Worm (Caenorhabditis elegans) whole organism, L1 larva: ENCODE results near the gene Y1A5A.1.

Experiments used
- aly-2 ChIP-seq: fragments of 150-350 bp; optimal IDR thresholded peaks from 2 replicates; lab custom pipeline; 2014; ENCODE audit warnings: missing biosample characterization, missing genetic modification characterization
- lsy-2 ChIP-seq, 2 experiments: fragments of 150-350 bp; optimal IDR thresholded peaks; 2 replicates each; lab custom pipeline; 2014; ENCODE audit warnings: missing biosample characterization in 2 of 2, missing genetic modification characterization in 2 of 2
- nhr-11 ChIP-seq: fragments of 150-350 bp; optimal IDR thresholded peaks from 2 replicates; lab custom pipeline; 2014; ENCODE audit warnings: missing biosample characterization, missing genetic modification characterization
- nhr-237 ChIP-seq: fragments of 150-350 bp; optimal IDR thresholded peaks from 2 replicates; lab custom pipeline; 2014; ENCODE audit warnings: missing biosample characterization, missing genetic modification characterization
- nhr-77 ChIP-seq: fragments of 150-350 bp; optimal IDR thresholded peaks from 2 replicates; lab custom pipeline; 2014; ENCODE audit warnings: missing biosample characterization, missing genetic modification characterization
- nhr-84 ChIP-seq: sonication (generic microtip); optimal IDR thresholded peaks from 2 replicates; lab custom pipeline; 2017; ENCODE audit warnings: missing biosample characterization, missing genetic modification characterization
- zag-1 ChIP-seq: fragments of 150-350 bp; optimal IDR thresholded peaks from 2 replicates; lab custom pipeline; 2014; ENCODE audit warnings: missing biosample characterization, missing genetic modification characterization

- TF ChIP-seq nhr-11, result no peak
- TF ChIP-seq nhr-237 (tag; lab: Kevin White, UChicago), result no peak
- no peak for TF ChIP-seq nhr-84
- TF ChIP-seq nhr-77 (tag; lab: Kevin White, UChicago), result peak; percentile 70
- TF ChIP-seq aly-2 (tag; lab: Kevin White, UChicago), result no peak
- no peak for TF ChIP-seq zag-1 (tag; lab: Kevin White, UChicago)
- TF ChIP-seq lsy-2 (tag; optimal IDR thresholded peaks at IDR 0.05; lab: Kevin White, UChicago), result peak in 1 of 2 experiments; percentile 23
Observed at ce11 chrIII:3984049-3984484, 2.4 kb downstream of the Y1A5A.1 start.
